Fruit fly (Drosophila melanogaster) whole organism, pupa: ENCODE data around the gene Gbeta5.

Source experiments
- CG10348 ChIP-seq: fragments of 200-800 bp; sonication (Bioruptor generic); IDR thresholded peaks from 2 replicates; pipeline ENCODE4 v1.3.6; 2022; ENCODE audit warnings: missing biosample characterization, missing genetic modification characterization
- CG12605 ChIP-seq: fragments of 200-800 bp; sonication (Bioruptor generic); IDR thresholded peaks from 2 replicates; pipeline ENCODE4 v1.3.6; 2022; ENCODE audit warnings: missing biosample characterization, missing genetic modification characterization
- CG13204 ChIP-seq: fragments of 200-800 bp; sonication (Bioruptor generic); optimal IDR thresholded peaks from 2 replicates; lab custom pipeline; 2018; ENCODE audit warnings: missing biosample characterization, mild to moderate bottlenecking, missing genetic modification characterization, moderate library complexity
- CG14655 ChIP-seq: fragments of 200-800 bp; sonication (Bioruptor generic); optimal IDR thresholded peaks from 3 replicates; lab custom pipeline; 2017; ENCODE audit warnings: mild to moderate bottlenecking, missing biosample characterization, missing genetic modification reagents, missing genetic modification characterization
- CG15710 ChIP-seq: fragments of 200-800 bp; sonication (Bioruptor generic); optimal IDR thresholded peaks from 2 replicates; lab custom pipeline; 2018; ENCODE audit warnings: missing biosample characterization, mild to moderate bottlenecking, missing genetic modification characterization, moderate library complexity
- CG17806 ChIP-seq: fragments of 200-800 bp; sonication (Bioruptor generic); optimal IDR thresholded peaks from 2 replicates; lab custom pipeline; 2018; ENCODE audit warnings: missing biosample characterization, mild to moderate bottlenecking, missing genetic modification characterization, moderate library complexity
- CG32121 ChIP-seq: fragments of 200-800 bp; sonication (Bioruptor generic); IDR thresholded peaks from 2 replicates; pipeline ENCODE4 v1.3.6; 2022; ENCODE audit warnings: missing biosample characterization, missing genetic modification characterization
- CG34367 ChIP-seq: fragments of 200-800 bp; sonication (Bioruptor generic); optimal IDR thresholded peaks from 2 replicates; lab custom pipeline; 2018; ENCODE audit warnings: missing biosample characterization, mild to moderate bottlenecking, missing genetic modification characterization
- CG4496 ChIP-seq: fragments of 200-800 bp; sonication (Bioruptor generic); IDR thresholded peaks from 3 replicates; pipeline ENCODE4 v1.3.6; 2022; ENCODE audit warnings: missing biosample characterization, missing genetic modification characterization
- CG8159 ChIP-seq: fragments of 200-800 bp; sonication (Bioruptor generic); optimal IDR thresholded peaks from 3 replicates; lab custom pipeline; 2018; ENCODE audit warnings: missing biosample characterization, mild to moderate bottlenecking, missing genetic modification characterization, moderate library complexity
- CG8301 ChIP-seq: fragments of 200-800 bp; sonication (Bioruptor generic); optimal IDR thresholded peaks from 2 replicates; lab custom pipeline; 2018; ENCODE audit warnings: missing biosample characterization, mild to moderate bottlenecking, missing genetic modification characterization
- CG9948 ChIP-seq: fragments of 200-800 bp; sonication (Bioruptor generic); optimal IDR thresholded peaks from 2 replicates; lab custom pipeline; 2018; ENCODE audit warnings: missing biosample characterization, mild to moderate bottlenecking, missing genetic modification characterization, moderate library complexity
- D1 ChIP-seq: fragments of 200-800 bp; sonication (Bioruptor generic); optimal IDR thresholded peaks from 2 replicates; lab custom pipeline; 2018; ENCODE audit warnings: missing biosample characterization, mild to moderate bottlenecking, missing genetic modification characterization, moderate library complexity
- EcR ChIP-seq: fragments of 200-800 bp; sonication (Bioruptor generic); optimal IDR thresholded peaks from 3 replicates; lab custom pipeline; 2019; ENCODE audit warnings: missing biosample characterization, missing genetic modification characterization, mild to moderate bottlenecking, moderate library complexity, missing genetic modification reagents
- Ets98B ChIP-seq: fragments of 200-800 bp; sonication (Bioruptor generic); IDR thresholded peaks from 2 replicates; pipeline ENCODE4 v1.3.6; 2022; ENCODE audit warnings: missing biosample characterization, missing genetic modification characterization
- Pif1A ChIP-seq: fragments of 200-800 bp; sonication (Bioruptor generic); optimal IDR thresholded peaks from 3 replicates; lab custom pipeline; 2016; ENCODE audit warnings: missing biosample characterization, missing genetic modification characterization
- Pif1B ChIP-seq: fragments of 200-800 bp; sonication (Bioruptor generic); optimal IDR thresholded peaks from 3 replicates; lab custom pipeline; 2016; ENCODE audit warnings: missing biosample characterization, missing genetic modification characterization
- Snoo ChIP-seq: fragments of 200-800 bp; sonication (Bioruptor generic); optimal IDR thresholded peaks from 3 replicates; lab custom pipeline; 2017; ENCODE audit warnings: missing biosample characterization, mild to moderate bottlenecking, missing genetic modification characterization, inconsistent platforms
- fd96Ca ChIP-seq: fragments of 200-800 bp; sonication (Bioruptor generic); IDR thresholded peaks from 3 replicates; pipeline ENCODE4 v1.3.6; 2022; ENCODE audit warnings: missing biosample characterization, missing genetic modification characterization
- gl ChIP-seq: fragments of 200-800 bp; sonication (Bioruptor generic); optimal IDR thresholded peaks from 2 replicates; lab custom pipeline; 2018; ENCODE audit warnings: missing biosample characterization, mild to moderate bottlenecking, missing genetic modification characterization
- rn ChIP-seq: fragments of 200-800 bp; sonication (Bioruptor generic); IDR thresholded peaks from 2 replicates; pipeline ENCODE4 v1.3.6; 2022; ENCODE audit warnings: missing biosample characterization, missing genetic modification characterization

Gene Gbeta5

dm6 chrX:8177742-8178141 is 25.7 kb upstream of the Gbeta5 start:
- TF ChIP-seq fd96Ca (GFP tag; lab: Robert Waterston, UW) (peak; percentile 11; the same call in 1 of the 3 replicates), Snoo (tag; lab: Kevin White, UChicago) (no peak), CG13204 (GFP tag; lab: Kevin White, UChicago) (peak; percentile 85), CG12605 (peak; percentile 15; the same call in 1 of the 2 replicates)

dm6 chrX:8177030-8177349 is 24.9 kb upstream of the Gbeta5 start, which contains the start of gene slpr:
Gene slpr, minus strand, starts transcription at chrX:8177185.
- no peak for TF ChIP-seq CG14655

dm6 chrX:8176291-8177029 is 24.4 kb upstream of the Gbeta5 start:
- TF ChIP-seq CG12605 (peak; percentile 14; the same call in 1 of the 2 replicates), CG17806 (tag; lab: Kevin White, UChicago) (no peak), fd96Ca (GFP tag; lab: Robert Waterston, UW) (no peak), CG14655 (no peak), EcR (GFP tag; lab: Kevin White, UChicago) (peak; percentile 38), CG34367 (tag; lab: Kevin White, UChicago) (peak; percentile 46), CG8301 (tag; lab: Kevin White, UChicago) (no peak), CG15710 (tag; lab: Kevin White, UChicago) (peak; percentile 41), CG8159 (tag; lab: Kevin White, UChicago) (peak; percentile 35), CG4496 (peak; percentile 39; the same call in 1 of the 3 replicates), gl (tag; lab: Kevin White, UChicago) (peak; percentile 56), CG10348 (no peak), CG9948 (tag; lab: Kevin White, UChicago) (peak; percentile 26), Snoo (tag; lab: Kevin White, UChicago) (no peak), Ets98B (GFP tag; lab: Robert Waterston, UW) (no peak), rn (GFP tag; lab: Robert Waterston, UW) (no peak), CG32121 (GFP tag; lab: Robert Waterston, UW) (no peak), Pif1A (GFP tag; lab: Kevin White, UChicago) (no peak), Pif1B (GFP tag; lab: Kevin White, UChicago) (no peak), CG13204 (GFP tag; lab: Kevin White, UChicago) (no peak), D1 (tag; lab: Kevin White, UChicago) (no peak)
- TF ChIP-seq, all 21 proteins: peak for 8

dm6 chrX:8170166-8170565 is 18.1 kb upstream of the Gbeta5 start, which contains the start of gene CG2278:
Gene CG2278, minus strand, starts transcription at chrX:8170266.
- TF ChIP-seq Snoo (tag; lab: Kevin White, UChicago), result no peak
- no peak for TF ChIP-seq gl (tag; lab: Kevin White, UChicago)
- no peak for TF ChIP-seq CG34367 (tag; lab: Kevin White, UChicago)
- no peak for TF ChIP-seq CG4496
- TF ChIP-seq EcR (GFP tag; lab: Kevin White, UChicago), result no peak
- no peak for TF ChIP-seq rn (GFP tag; lab: Robert Waterston, UW)
- TF ChIP-seq CG10348, result no peak
- TF ChIP-seq CG17806 (tag; lab: Kevin White, UChicago), result no peak
- no peak for TF ChIP-seq Pif1A (GFP tag; lab: Kevin White, UChicago)
- TF ChIP-seq fd96Ca (GFP tag; lab: Robert Waterston, UW), result no peak
- no peak for TF ChIP-seq Pif1B (GFP tag; lab: Kevin White, UChicago)
- no peak for TF ChIP-seq CG8301 (tag; lab: Kevin White, UChicago)
- no peak for TF ChIP-seq CG15710 (tag; lab: Kevin White, UChicago)
- TF ChIP-seq CG8159 (tag; lab: Kevin White, UChicago), result no peak
- TF ChIP-seq D1 (tag; lab: Kevin White, UChicago), result no peak
- TF ChIP-seq CG9948 (tag; lab: Kevin White, UChicago), result no peak
- no peak for TF ChIP-seq CG32121 (GFP tag; lab: Robert Waterston, UW)
- no peak for TF ChIP-seq CG13204 (GFP tag; lab: Kevin White, UChicago)
- no peak for TF ChIP-seq Ets98B (GFP tag; lab: Robert Waterston, UW)

dm6 chrX:8165608-8166007 is 13.5 kb upstream of the Gbeta5 start, which contains the start of gene Or7a:
Gene Or7a, minus strand, starts transcription at chrX:8165708.
- no peak for TF ChIP-seq EcR (GFP tag; lab: Kevin White, UChicago)
- TF ChIP-seq Snoo (tag; lab: Kevin White, UChicago), result no peak
- no peak for TF ChIP-seq CG4496
- no peak for TF ChIP-seq CG15710 (tag; lab: Kevin White, UChicago)
- TF ChIP-seq Pif1A (GFP tag; lab: Kevin White, UChicago), result no peak
- no peak for TF ChIP-seq rn (GFP tag; lab: Robert Waterston, UW)
- TF ChIP-seq CG8159 (tag; lab: Kevin White, UChicago), result no peak
- TF ChIP-seq CG12605, result no peak
- no peak for TF ChIP-seq Ets98B (GFP tag; lab: Robert Waterston, UW)
- no peak for TF ChIP-seq CG32121 (GFP tag; lab: Robert Waterston, UW)
- TF ChIP-seq CG8301 (tag; lab: Kevin White, UChicago), result no peak
- no peak for TF ChIP-seq CG9948 (tag; lab: Kevin White, UChicago)
- no peak for TF ChIP-seq CG14655
- no peak for TF ChIP-seq fd96Ca (GFP tag; lab: Robert Waterston, UW)
- TF ChIP-seq CG13204 (GFP tag; lab: Kevin White, UChicago), result no peak
- no peak for TF ChIP-seq Pif1B (GFP tag; lab: Kevin White, UChicago)
- TF ChIP-seq CG10348, result no peak
- TF ChIP-seq CG34367 (tag; lab: Kevin White, UChicago), result no peak
